Fruit fly (Drosophila melanogaster) whole organism, prepupa: ENCODE results near the gene Shaw.

Experiments
- Blimp-1 ChIP-seq: fragments of 200-800 bp; sonication (Bioruptor generic); optimal IDR thresholded peaks from 3 replicates; lab custom pipeline; 2017; ENCODE audit warnings: missing biosample characterization, missing genetic modification characterization, mild to moderate bottlenecking, moderate library complexity, missing genetic modification reagents
- CG10631 ChIP-seq: fragments of 200-800 bp; sonication (Bioruptor generic); optimal IDR thresholded peaks from 2 replicates; lab custom pipeline; 2016; ENCODE audit warnings: missing biosample characterization, missing genetic modification characterization
- CG10669 ChIP-seq: fragments of 200-800 bp; sonication (Bioruptor generic); optimal IDR thresholded peaks from 3 replicates; lab custom pipeline; 2018; ENCODE audit warnings: missing biosample characterization, mild to moderate bottlenecking, missing genetic modification characterization, moderate library complexity
- CG11294 ChIP-seq: fragments of 200-800 bp; sonication (Bioruptor generic); IDR thresholded peaks from 2 replicates; pipeline ENCODE4 v1.3.6; 2022; ENCODE audit warnings: missing biosample characterization, missing genetic modification characterization
- CG11762 ChIP-seq: fragments of 200-800 bp; sonication (Bioruptor generic); optimal IDR thresholded peaks from 3 replicates; lab custom pipeline; 2016; ENCODE audit warnings: missing biosample characterization, missing genetic modification characterization; ENCODE audit not compliant: insufficient read depth
- CG11902 ChIP-seq: fragments of 200-800 bp; sonication (Bioruptor generic); optimal IDR thresholded peaks from 3 replicates; lab custom pipeline; 2016; ENCODE audit warnings: missing biosample characterization, missing genetic modification characterization
- CG1621 ChIP-seq: fragments of 200-800 bp; sonication (Bioruptor generic); optimal IDR thresholded peaks from 3 replicates; lab custom pipeline; 2018; ENCODE audit warnings: missing biosample characterization, mild to moderate bottlenecking, missing genetic modification characterization
- CG16779 ChIP-seq: fragments of 200-800 bp; sonication (Bioruptor generic); optimal IDR thresholded peaks from 3 replicates; lab custom pipeline; 2017; ENCODE audit warnings: missing biosample characterization, mild to moderate bottlenecking, missing genetic modification characterization
- CG3032 ChIP-seq: fragments of 200-800 bp; optimal IDR thresholded peaks from 2 replicates; lab custom pipeline; 2019; ENCODE audit warnings: missing biosample characterization, mild to moderate bottlenecking, missing genetic modification characterization, moderate library complexity
- CG32006 ChIP-seq: fragments of 200-800 bp; sonication (Bioruptor generic); optimal IDR thresholded peaks from 3 replicates; lab custom pipeline; 2017; ENCODE audit warnings: missing biosample characterization, mild to moderate bottlenecking, missing genetic modification characterization
- CG3919 ChIP-seq: fragments of 200-800 bp; sonication (Bioruptor generic); optimal IDR thresholded peaks from 3 replicates; lab custom pipeline; 2016; ENCODE audit warnings: missing biosample characterization, missing genetic modification characterization
- CG4318 ChIP-seq: fragments of 200-800 bp; sonication (Bioruptor generic); optimal IDR thresholded peaks from 3 replicates; lab custom pipeline; 2017; ENCODE audit warnings: missing biosample characterization, mild to moderate bottlenecking, missing genetic modification characterization
- CG6163 ChIP-seq: fragments of 200-800 bp; sonication (Bioruptor generic); IDR thresholded peaks from 3 replicates; pipeline ENCODE4 v1.3.6; 2022; ENCODE audit warnings: missing biosample characterization, missing genetic modification characterization
- CG6808 ChIP-seq: fragments of 200-800 bp; sonication (Bioruptor generic); optimal IDR thresholded peaks from 3 replicates; lab custom pipeline; 2017; ENCODE audit warnings: missing biosample characterization, missing genetic modification characterization, mild to moderate bottlenecking, moderate library complexity, missing genetic modification reagents
- CG8119 ChIP-seq: fragments of 200-800 bp; sonication (Bioruptor generic); IDR thresholded peaks from 3 replicates; pipeline ENCODE4 v1.3.6; 2022; ENCODE audit warnings: missing biosample characterization, missing genetic modification characterization
- CG8632 ChIP-seq: fragments of 200-800 bp; sonication (Bioruptor generic); optimal IDR thresholded peaks from 3 replicates; lab custom pipeline; 2016; ENCODE audit warnings: missing biosample characterization, missing genetic modification characterization
- Eip75B ChIP-seq: fragments of 200-800 bp; sonication (Bioruptor generic); optimal IDR thresholded peaks from 3 replicates; lab custom pipeline; 2016; ENCODE audit warnings: missing biosample characterization, missing genetic modification characterization
- Eip78C ChIP-seq: fragments of 200-800 bp; sonication (Bioruptor generic); peaks from one replicate; lab custom pipeline; 2016; ENCODE audit warnings: missing biosample characterization, missing genetic modification characterization
- Ets21C ChIP-seq: fragments of 200-800 bp; sonication (Bioruptor generic); optimal IDR thresholded peaks from 3 replicates; lab custom pipeline; 2016; ENCODE audit warnings: missing biosample characterization, missing genetic modification characterization
- Ets96B ChIP-seq: fragments of 200-800 bp; optimal IDR thresholded peaks from 2 replicates; lab custom pipeline; 2019; ENCODE audit warnings: missing biosample characterization, mild to moderate bottlenecking, missing genetic modification characterization, moderate library complexity
- Hr38 ChIP-seq: sonication (Bioruptor generic); optimal IDR thresholded peaks from 2 replicates; lab custom pipeline; 2016; ENCODE audit warnings: missing biosample characterization, missing genetic modification characterization
- Hr39 ChIP-seq: fragments of 200-800 bp; sonication (Bioruptor generic); optimal IDR thresholded peaks from 2 replicates; lab custom pipeline; 2016; ENCODE audit warnings: missing biosample characterization, missing genetic modification characterization
- Hr4 ChIP-seq: fragments of 200-800 bp; sonication (Bioruptor generic); optimal IDR thresholded peaks from 3 replicates; lab custom pipeline; 2016; ENCODE audit warnings: missing biosample characterization, missing genetic modification characterization
- Lpt ChIP-seq: fragments of 200-800 bp; sonication (Bioruptor generic); optimal IDR thresholded peaks from 3 replicates; lab custom pipeline; 2016; ENCODE audit warnings: missing biosample characterization, missing genetic modification characterization
- OdsH ChIP-seq: fragments of 200-800 bp; sonication (Bioruptor generic); optimal IDR thresholded peaks from 3 replicates; lab custom pipeline; 2016; ENCODE audit warnings: missing biosample characterization, missing genetic modification characterization
- Sox102F ChIP-seq: fragments of 200-800 bp; sonication (Bioruptor generic); optimal IDR thresholded peaks from 2 replicates; lab custom pipeline; 2016; ENCODE audit warnings: missing biosample characterization, mild to moderate bottlenecking, missing genetic modification characterization
- achi ChIP-seq: fragments of 200-800 bp; sonication (Bioruptor generic); optimal IDR thresholded peaks from 3 replicates; lab custom pipeline; 2016; ENCODE audit warnings: missing biosample characterization, missing genetic modification characterization
- cyc ChIP-seq: fragments of 200-800 bp; sonication (Bioruptor generic); optimal IDR thresholded peaks from 3 replicates; lab custom pipeline; 2016; ENCODE audit warnings: missing biosample characterization, missing genetic modification characterization
- dac ChIP-seq: fragments of 200-800 bp; sonication (Bioruptor generic); optimal IDR thresholded peaks from 2 replicates; lab custom pipeline; 2017; ENCODE audit warnings: missing biosample characterization, mild to moderate bottlenecking, missing genetic modification characterization
- dsx ChIP-seq: fragments of 200-800 bp; optimal IDR thresholded peaks from 3 replicates; lab custom pipeline; 2019; ENCODE audit warnings: missing biosample characterization, mild to moderate bottlenecking, missing genetic modification characterization, moderate library complexity; ENCODE audit not compliant: poor library complexity, severe bottlenecking
- eg ChIP-seq: fragments of 200-800 bp; sonication (Bioruptor generic); IDR thresholded peaks from 3 replicates; pipeline ENCODE4 v1.3.6; 2022; ENCODE audit warnings: missing biosample characterization, missing genetic modification characterization
- esn ChIP-seq: fragments of 200-800 bp; sonication (Bioruptor generic); optimal IDR thresholded peaks from 2 replicates; lab custom pipeline; 2016; ENCODE audit warnings: missing biosample characterization, mild to moderate bottlenecking, missing genetic modification characterization, moderate library complexity
- fd59A ChIP-seq: fragments of 200-800 bp; sonication (Bioruptor generic); optimal IDR thresholded peaks from 2 replicates; lab custom pipeline; 2017; ENCODE audit warnings: missing biosample characterization, mild to moderate bottlenecking, missing genetic modification characterization, missing genetic modification reagents
- fd85E ChIP-seq: fragments of 200-800 bp; sonication (Bioruptor generic); optimal IDR thresholded peaks from 3 replicates; lab custom pipeline; 2016; ENCODE audit warnings: missing biosample characterization, missing genetic modification characterization
- fkh ChIP-seq: fragments of 200-800 bp; sonication (Bioruptor generic); optimal IDR thresholded peaks from 3 replicates; lab custom pipeline; 2017; ENCODE audit warnings: missing biosample characterization, mild to moderate bottlenecking, missing genetic modification characterization, moderate library complexity
- lz ChIP-seq: fragments of 200-800 bp; sonication (Bioruptor generic); optimal IDR thresholded peaks from 3 replicates; lab custom pipeline; 2016; ENCODE audit warnings: missing biosample characterization, missing genetic modification characterization
- net ChIP-seq: fragments of 200-800 bp; sonication (Bioruptor generic); optimal IDR thresholded peaks from 3 replicates; lab custom pipeline; 2016; ENCODE audit warnings: missing biosample characterization, missing genetic modification characterization
- pdm3 ChIP-seq: fragments of 200-800 bp; sonication (Bioruptor generic); optimal IDR thresholded peaks from 3 replicates; lab custom pipeline; 2016; ENCODE audit warnings: missing biosample characterization, missing genetic modification characterization
- salr ChIP-seq, 2 experiments: fragments of 200-800 bp; sonication (Bioruptor generic); optimal IDR thresholded peaks; 3 replicates each; lab custom pipeline; 2016 to 2018; ENCODE audit warnings: missing biosample characterization in 2 of 2, missing genetic modification characterization in 2 of 2, mild to moderate bottlenecking in 1 of 2
- ss ChIP-seq, 2 experiments: fragments of 200-800 bp; sonication (Bioruptor generic); optimal IDR thresholded peaks; 2 replicates in 1 of 2; 3 replicates in 1 of 2; lab custom pipeline; 2017 to 2018; ENCODE audit warnings: mild to moderate bottlenecking in 2 of 2, missing biosample characterization in 2 of 2, missing genetic modification characterization in 2 of 2, moderate library complexity in 1 of 2
- topi ChIP-seq: fragments of 200-800 bp; sonication (Bioruptor generic); optimal IDR thresholded peaks from 3 replicates; lab custom pipeline; 2016; ENCODE audit warnings: missing biosample characterization, missing genetic modification characterization
- vri ChIP-seq: fragments of 200-800 bp; sonication (Bioruptor generic); optimal IDR thresholded peaks from 3 replicates; lab custom pipeline; 2016; ENCODE audit warnings: missing biosample characterization, mild to moderate bottlenecking, missing genetic modification characterization

Gene Shaw

dm6 chr2L:3776614-3777196 is 58.7 kb downstream of the Shaw start (continued):
- TF ChIP-seq CG1621 (tag; lab: Kevin White, UChicago) (peak; percentile 68), Eip78C (GFP tag; lab: Kevin White, UChicago) (peak; percentile 96), topi (GFP tag; lab: Kevin White, UChicago) (peak; percentile 61), Ets21C (peak; percentile 9), Hr4 (peak; percentile 78), CG16779 (tag; lab: Kevin White, UChicago) (peak; percentile 58), CG11902 (GFP tag; lab: Kevin White, UChicago) (peak; percentile 50), Eip75B (GFP tag; lab: Kevin White, UChicago) (peak; percentile 73), ss (GFP tag; optimal IDR thresholded peaks at IDR 0.05; lab: Kevin White, UChicago) (peak; percentile 87 to 92), vri (GFP tag; lab: Kevin White, UChicago) (peak; percentile 68), pdm3 (peak; percentile 71), CG8119 (GFP tag; lab: Robert Waterston, UW) (peak; percentile 95), CG3919 (peak; percentile 88)
- TF ChIP-seq, all 60 proteins: peak for 58

dm6 chr2L:3777485-3777884 is 59.5 kb downstream of the Shaw start:
- TF ChIP-seq CG11902 (GFP tag; lab: Kevin White, UChicago) (no peak), CG10669 (GFP tag; lab: Kevin White, UChicago) (no peak), CG16779 (tag; lab: Kevin White, UChicago) (no peak), lz (GFP tag; lab: Kevin White, UChicago) (no peak), CG6808 (GFP tag; lab: Kevin White, UChicago) (no peak), cyc (GFP tag; lab: Kevin White, UChicago) (no peak), CG8119 (GFP tag; lab: Robert Waterston, UW) (no peak), esn (GFP tag; lab: Kevin White, UChicago) (no peak), CG3032 (tag; lab: Kevin White, UChicago) (no peak), OdsH (no peak)

- TF ChIP-seq vri (GFP tag; lab: Kevin White, UChicago) (peak; percentile 65), Eip78C (GFP tag; lab: Kevin White, UChicago) (peak; percentile 93), eg (GFP tag; lab: Robert Waterston, UW) (peak; percentile 81), CG8632 (GFP tag; lab: Kevin White, UChicago) (peak; percentile 75), CG4318 (GFP tag; lab: Kevin White, UChicago) (peak; percentile 78), Hr39 (GFP tag; lab: Kevin White, UChicago) (peak; percentile 64), cyc (GFP tag; lab: Kevin White, UChicago) (peak; percentile 57), Lpt (GFP tag; lab: Kevin White, UChicago) (peak; percentile 47), achi (peak; percentile 82), CG11902 (GFP tag; lab: Kevin White, UChicago) (peak; percentile 63), CG11294 (peak; percentile 42; the same call in 1 of the 2 replicates), ss (GFP tag; optimal IDR thresholded peaks at IDR 0.05; lab: Kevin White, UChicago) (peak; percentile 68 to 71), fd59A (GFP tag; lab: Kevin White, UChicago) (peak; percentile 78), Ets96B (peak; percentile 87), salr (GFP tag; optimal IDR thresholded peaks at IDR 0.05; lab: Kevin White, UChicago) (peak; percentile 58 to 68), pdm3 (peak; percentile 51), fd85E (GFP tag; lab: Kevin White, UChicago) (peak; percentile 36), CG16779 (tag; lab: Kevin White, UChicago) (peak; percentile 38), CG11762 (GFP tag; lab: Kevin White, UChicago) (peak; percentile 69), CG32006 (peak; percentile 88), Sox102F (peak; percentile 87), CG6163 (GFP tag; lab: Robert Waterston, UW) (peak; percentile 84), topi (GFP tag; lab: Kevin White, UChicago) (peak; percentile 79), net (GFP tag; lab: Kevin White, UChicago) (peak; percentile 79), esn (GFP tag; lab: Kevin White, UChicago) (peak; percentile 85), CG10631 (GFP tag; lab: Kevin White, UChicago) (peak; percentile 86), Blimp-1 (peak; percentile 50), dac (GFP tag; lab: Kevin White, UChicago) (peak; percentile 49), Hr38 (GFP tag; lab: Kevin White, UChicago) (no peak), CG1621 (tag; lab: Kevin White, UChicago) (peak; percentile 68), fkh (peak; percentile 54), dsx (GFP tag; lab: Kevin White, UChicago) (peak; percentile 76), Eip75B (GFP tag; lab: Kevin White, UChicago) (peak; percentile 48), Hr4 (peak; percentile 67)
Measured at dm6 chr2L:3778157-3779060, 60.4 kb downstream of the Shaw start.
